Worm (Caenorhabditis elegans) whole organism, L2 larva: Measurements from ENCODE around the gene pptr-2.

Source experiments
- R02D3.7 ChIP-seq: fragments of 150-350 bp; optimal IDR thresholded peaks from 2 replicates; lab custom pipeline; 2014; ENCODE audit warnings: missing biosample characterization, missing genetic modification characterization
- blmp-1 ChIP-seq: sonication (generic microtip); optimal IDR thresholded peaks from 2 replicates; lab custom pipeline; 2017; ENCODE audit warnings: missing genetic modification characterization, mild to moderate bottlenecking, missing compliant biosample characterization, antibody characterized with exemption, moderate library complexity; ENCODE audit not compliant: insufficient read depth
- ceh-16 ChIP-seq: fragments of 150-350 bp; optimal IDR thresholded peaks from 2 replicates; lab custom pipeline; 2014; ENCODE audit warnings: missing biosample characterization, missing genetic modification characterization
- ceh-82 ChIP-seq: fragments of 150-350 bp; optimal IDR thresholded peaks from 2 replicates; lab custom pipeline; 2014; ENCODE audit warnings: missing biosample characterization, missing genetic modification characterization
- nhr-12 ChIP-seq: fragments of 150-350 bp; optimal IDR thresholded peaks from 2 replicates; lab custom pipeline; 2014; ENCODE audit warnings: missing biosample characterization, missing genetic modification characterization
- nhr-21 ChIP-seq: fragments of 150-350 bp; optimal IDR thresholded peaks from 2 replicates; lab custom pipeline; 2014; ENCODE audit warnings: missing biosample characterization, missing genetic modification characterization
- peb-1 ChIP-seq: fragments of 150-350 bp; optimal IDR thresholded peaks from 2 replicates; lab custom pipeline; 2014; ENCODE audit warnings: missing biosample characterization, missing genetic modification characterization
- snpc-4 ChIP-seq: fragments of 150-350 bp; optimal IDR thresholded peaks from 2 replicates; lab custom pipeline; 2014; ENCODE audit warnings: missing biosample characterization, missing genetic modification characterization
- unc-39 ChIP-seq: fragments of 150-350 bp; optimal IDR thresholded peaks from 2 replicates; lab custom pipeline; 2014; ENCODE audit warnings: missing biosample characterization, missing genetic modification characterization
- unc-62 ChIP-seq: fragments of 150-350 bp; optimal IDR thresholded peaks from 2 replicates; lab custom pipeline; 2014; ENCODE audit warnings: missing biosample characterization, missing genetic modification reagents, missing genetic modification characterization

DNA sequence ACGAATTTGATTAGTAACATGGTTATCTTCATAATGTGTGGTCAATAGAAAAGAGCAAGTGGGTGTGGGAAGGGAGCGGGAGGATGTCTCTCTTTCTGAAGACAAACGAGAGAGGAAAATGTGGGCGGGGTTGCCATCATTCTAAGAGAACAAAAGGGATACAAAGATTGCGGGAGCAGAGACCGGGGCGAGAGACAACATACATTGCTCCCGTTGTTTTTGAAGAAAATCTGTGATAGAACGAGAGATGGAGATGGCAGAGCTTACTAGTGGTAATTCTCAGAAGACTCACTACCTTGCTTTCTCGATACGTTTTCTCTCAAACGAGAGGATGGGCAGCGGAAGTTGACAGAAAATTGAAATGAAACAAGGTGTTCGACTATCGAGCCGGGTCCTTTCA, 38.6 kb upstream of the pptr-2 start:
- TF ChIP-seq snpc-4 (tag; lab: Kevin White, UChicago): no peak
- TF ChIP-seq nhr-12 (tag; lab: Kevin White, UChicago): no peak
- no peak for TF ChIP-seq nhr-21 (tag; lab: Kevin White, UChicago)
- no peak for TF ChIP-seq ceh-16 (tag; lab: Kevin White, UChicago)
- TF ChIP-seq ceh-82 (tag; lab: Kevin White, UChicago): no peak
- TF ChIP-seq unc-62 (GFP tag; lab: Kevin White, UChicago): no peak
- TF ChIP-seq blmp-1 (tag; lab: Kevin White, UChicago): no peak
- TF ChIP-seq R02D3.7: no peak
- no peak for TF ChIP-seq peb-1 (tag; lab: Kevin White, UChicago)
- no peak for TF ChIP-seq unc-39
